Worm (Caenorhabditis elegans): ENCODE data around the gene B0303.4.

B0303.4 gene

DNA sequence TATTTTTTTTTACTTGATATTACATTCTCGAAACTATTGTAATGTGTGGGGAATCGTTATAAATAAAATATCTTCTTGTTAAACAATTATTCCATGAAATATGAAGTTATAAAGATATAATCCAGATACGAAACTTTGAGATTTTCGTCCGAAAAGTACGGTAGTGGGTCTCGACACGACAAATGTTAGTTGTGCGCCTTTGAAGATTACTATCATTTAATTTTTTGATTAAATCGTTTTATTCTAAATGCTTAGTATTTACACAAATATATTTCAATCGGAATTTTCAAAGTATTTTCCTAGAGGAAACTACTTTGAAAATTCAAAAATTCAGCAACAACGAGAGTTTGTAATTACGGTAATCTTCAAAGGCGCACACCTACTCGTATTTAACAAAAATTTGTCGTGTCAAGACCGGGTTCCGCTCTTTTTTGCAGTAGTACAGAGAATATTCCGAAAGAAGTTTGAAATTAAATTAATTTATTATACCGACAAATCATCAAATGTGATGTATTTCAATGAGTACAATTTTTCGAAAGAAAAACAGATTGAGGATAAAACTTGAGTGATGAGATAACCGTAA, 37.4 kb upstream of the B0303.4 start:
- no peak for TF ChIP-seq ztf-11 (tag; optimal IDR thresholded peaks at IDR 0.05)
- TF ChIP-seq unc-39 (tag; optimal IDR thresholded peaks at IDR 0.05) = no peak
- no peak for TF ChIP-seq ceh-39 (tag; optimal IDR thresholded peaks at IDR 0.05)
- no peak for TF ChIP-seq nhr-2 (tag; optimal IDR thresholded peaks at IDR 0.05)
- no peak for TF ChIP-seq sem-2 (GFP tag; optimal IDR thresholded peaks at IDR 0.05)
- no peak for TF ChIP-seq ceh-83 (GFP tag; optimal IDR thresholded peaks at IDR 0.05)

- peak; percentile 32 for TF ChIP-seq cnd-1 (tag; optimal IDR thresholded peaks at IDR 0.05)
- TF ChIP-seq mls-2 (tag; optimal IDR thresholded peaks at IDR 0.05) = peak; percentile 66
- TF ChIP-seq ceh-39 (tag; optimal IDR thresholded peaks at IDR 0.05) = no peak
- no peak for TF ChIP-seq elt-3 (tag; optimal IDR thresholded peaks at IDR 0.05)
- no peak for TF ChIP-seq zip-8 (tag; optimal IDR thresholded peaks at IDR 0.05)
- no peak for TF ChIP-seq lin-13 (tag; optimal IDR thresholded peaks at IDR 0.05)
- no peak for TF ChIP-seq ces-1 (GFP tag; optimal IDR thresholded peaks at IDR 0.05)
- peak; percentile 66 for TF ChIP-seq ceh-83 (GFP tag; optimal IDR thresholded peaks at IDR 0.05)
- TF ChIP-seq nhr-76 (tag; optimal IDR thresholded peaks at IDR 0.05) = no peak
- no peak for TF ChIP-seq unc-39 (tag; optimal IDR thresholded peaks at IDR 0.05)
- TF ChIP-seq nhr-2 (tag; optimal IDR thresholded peaks at IDR 0.05) = no peak
- TF ChIP-seq sem-2 (GFP tag; optimal IDR thresholded peaks at IDR 0.05) = peak; percentile 44
- TF ChIP-seq flh-1 (GFP tag; optimal IDR thresholded peaks at IDR 0.05) = no peak
- TF ChIP-seq bed-3 (GFP tag; optimal IDR thresholded peaks at IDR 0.05) = peak; percentile 5
- peak; percentile 57 for TF ChIP-seq M03D4.4 (tag; optimal IDR thresholded peaks at IDR 0.05)
- TF ChIP-seq mab-5 (tag; optimal IDR thresholded peaks at IDR 0.05) = no peak
- no peak for TF ChIP-seq ham-2 (GFP tag; optimal IDR thresholded peaks at IDR 0.05)
- TF ChIP-seq unc-62 (GFP tag; optimal IDR thresholded peaks at IDR 0.05) = peak; percentile 21
- peak; percentile 48 for TF ChIP-seq unc-120 (tag; optimal IDR thresholded peaks at IDR 0.05; ENCODE audit: poor library complexity, severe bottlenecking)
- TF ChIP-seq lin-32 (GFP tag; optimal IDR thresholded peaks at IDR 0.05) = peak; percentile 42
- TF ChIP-seq snpc-4 (tag; optimal IDR thresholded peaks at IDR 0.05) = no peak
- peak; percentile 57 for TF ChIP-seq drap-1 (GFP tag; optimal IDR thresholded peaks at IDR 0.05)
- TF ChIP-seq sptf-1 (tag; optimal IDR thresholded peaks at IDR 0.05) = peak; percentile 64
- TF ChIP-seq nhr-28 (tag; optimal IDR thresholded peaks at IDR 0.05) = no peak
- TF ChIP-seq pha-4 (tag; optimal IDR thresholded peaks at IDR 0.05) = no peak
- no peak for TF ChIP-seq tbx-8 (GFP tag; optimal IDR thresholded peaks at IDR 0.05)
- TF ChIP-seq nhr-237 (tag; optimal IDR thresholded peaks at IDR 0.05) = no peak
- TF ChIP-seq ztf-11 (tag; optimal IDR thresholded peaks at IDR 0.05) = peak; percentile 6
- no peak for TF ChIP-seq lsy-2 (tag; optimal IDR thresholded peaks at IDR 0.05)
- peak; percentile 25 for TF ChIP-seq ceh-43 (GFP tag; optimal IDR thresholded peaks at IDR 0.05)
- no peak for TF ChIP-seq mep-1 (tag; optimal IDR thresholded peaks at IDR 0.05)
- TF ChIP-seq elt-1 (tag; optimal IDR thresholded peaks at IDR 0.05; ENCODE audit: borderline replicate concordance, insufficient read depth) = no peak
- no peak for TF ChIP-seq nhr-12 (tag; optimal IDR thresholded peaks at IDR 0.05)
- no peak for TF ChIP-seq hlh-1 (tag; optimal IDR thresholded peaks at IDR 0.05)
- TF ChIP-seq blmp-1 (tag; optimal IDR thresholded peaks at IDR 0.05) = no peak
Measured at ce11 chrIII:8652922-8653321, 36.7 kb upstream of the B0303.4 start.

DNA sequence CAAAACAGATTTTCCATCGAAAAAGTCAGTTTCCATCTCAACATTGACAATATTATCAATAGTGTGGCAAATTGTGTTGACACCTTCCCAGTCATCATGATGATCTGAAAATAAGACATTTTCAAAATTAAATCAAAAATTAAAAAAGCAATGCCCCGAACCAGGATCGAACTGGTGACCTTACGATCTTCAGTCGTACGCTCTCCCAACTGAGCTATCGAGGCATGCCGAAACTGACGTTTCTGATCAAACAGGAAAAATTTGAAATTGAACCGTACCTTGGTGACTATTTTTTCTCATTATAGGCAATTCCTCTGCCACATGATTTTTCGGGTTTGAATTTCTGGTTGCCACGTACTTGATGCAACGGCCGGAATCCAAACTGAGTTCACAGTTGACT, 36.2 kb upstream of the B0303.4 start:
- no peak for TF ChIP-seq lsy-2 (tag; optimal IDR thresholded peaks at IDR 0.05)
- no peak for TF ChIP-seq elt-3 (tag; optimal IDR thresholded peaks at IDR 0.05)
- no peak for TF ChIP-seq ces-1 (GFP tag; optimal IDR thresholded peaks at IDR 0.05)
- no peak for TF ChIP-seq nhr-28 (tag; optimal IDR thresholded peaks at IDR 0.05)
- TF ChIP-seq flh-1 (GFP tag; optimal IDR thresholded peaks at IDR 0.05) = no peak
- TF ChIP-seq snpc-4 (tag; optimal IDR thresholded peaks at IDR 0.05) = no peak
- no peak for TF ChIP-seq lin-13 (tag; optimal IDR thresholded peaks at IDR 0.05)
- no peak for TF ChIP-seq mls-2 (tag; optimal IDR thresholded peaks at IDR 0.05)
- no peak for TF ChIP-seq mep-1 (tag; optimal IDR thresholded peaks at IDR 0.05)
- TF ChIP-seq nhr-12 (tag; optimal IDR thresholded peaks at IDR 0.05) = no peak
- TF ChIP-seq ham-2 (GFP tag; optimal IDR thresholded peaks at IDR 0.05) = no peak
- TF ChIP-seq ceh-39 (tag; optimal IDR thresholded peaks at IDR 0.05) = no peak
- no peak for TF ChIP-seq mab-5 (tag; optimal IDR thresholded peaks at IDR 0.05)
- no peak for TF ChIP-seq tbx-8 (GFP tag; optimal IDR thresholded peaks at IDR 0.05)

Measured in whole organism, mixed stage, embryonic.